Fruit fly (Drosophila melanogaster) whole organism, wandering third instar larva: Measurements from ENCODE around the gene Kdm3.

Experiments used
- Abd-B ChIP-seq: fragments of >200 bp; optimal IDR thresholded peaks from 2 replicates; lab custom pipeline; 2017; ENCODE audit warnings: missing biosample characterization, missing genetic modification characterization
- CrebA ChIP-seq: fragments of 200-800 bp; sonication (Bioruptor generic); optimal IDR thresholded peaks from 2 replicates; lab custom pipeline; 2016; ENCODE audit warnings: missing biosample characterization, mild to moderate bottlenecking, missing genetic modification characterization, borderline replicate concordance
- Mio ChIP-seq: sonication (Bioruptor generic); optimal IDR thresholded peaks from 2 replicates; lab custom pipeline; 2016; ENCODE audit warnings: missing biosample characterization, missing genetic modification characterization
- Myc ChIP-seq: fragments of >200 bp; optimal IDR thresholded peaks from 2 replicates; lab custom pipeline; 2017
- OdsH ChIP-seq: fragments of 200-800 bp; sonication (Bioruptor generic); optimal IDR thresholded peaks from 2 replicates; lab custom pipeline; 2016; ENCODE audit warnings: missing biosample characterization, mild to moderate bottlenecking, missing genetic modification characterization
- dsf ChIP-seq: sonication (Bioruptor generic); optimal IDR thresholded peaks from 2 replicates; lab custom pipeline; 2016; ENCODE audit warnings: missing biosample characterization, missing genetic modification characterization, borderline replicate concordance
- foxo ChIP-seq, 2 experiments: fragments of 200-800 bp; sonication (Bioruptor generic); optimal IDR thresholded peaks; 2 replicates in 1 of 2; 3 replicates in 1 of 2; lab custom pipeline; 2016 to 2017; ENCODE audit warnings: missing biosample characterization in 2 of 2, missing genetic modification characterization in 2 of 2
- h ChIP-seq: fragments of 200-800 bp; sonication (Bioruptor generic); optimal IDR thresholded peaks from 3 replicates; lab custom pipeline; 2016; ENCODE audit warnings: missing biosample characterization, mild to moderate bottlenecking, missing genetic modification characterization
- jim ChIP-seq: fragments of 175-275, 200-325 bp; sonication (Bioruptor generic); optimal IDR thresholded peaks from 2 replicates; lab custom pipeline; 2016; ENCODE audit warnings: missing biosample characterization, mild to moderate bottlenecking, missing genetic modification characterization
- lola ChIP-seq: fragments of >200 bp; optimal IDR thresholded peaks from 2 replicates; lab custom pipeline; 2017; ENCODE audit warnings: missing biosample characterization, missing genetic modification characterization
- pan ChIP-seq: fragments of >200 bp; optimal IDR thresholded peaks from 2 replicates; lab custom pipeline; 2017
- rgr ChIP-seq: fragments of 200-800 bp; sonication (Bioruptor generic); optimal IDR thresholded peaks from 3 replicates; lab custom pipeline; 2016; ENCODE audit warnings: missing biosample characterization, mild to moderate bottlenecking, missing genetic modification characterization
- sage ChIP-seq: fragments of 200-800 bp; sonication (Bioruptor generic); optimal IDR thresholded peaks from 2 replicates; lab custom pipeline; 2016; ENCODE audit warnings: missing biosample characterization, mild to moderate bottlenecking, missing genetic modification characterization

DNA sequence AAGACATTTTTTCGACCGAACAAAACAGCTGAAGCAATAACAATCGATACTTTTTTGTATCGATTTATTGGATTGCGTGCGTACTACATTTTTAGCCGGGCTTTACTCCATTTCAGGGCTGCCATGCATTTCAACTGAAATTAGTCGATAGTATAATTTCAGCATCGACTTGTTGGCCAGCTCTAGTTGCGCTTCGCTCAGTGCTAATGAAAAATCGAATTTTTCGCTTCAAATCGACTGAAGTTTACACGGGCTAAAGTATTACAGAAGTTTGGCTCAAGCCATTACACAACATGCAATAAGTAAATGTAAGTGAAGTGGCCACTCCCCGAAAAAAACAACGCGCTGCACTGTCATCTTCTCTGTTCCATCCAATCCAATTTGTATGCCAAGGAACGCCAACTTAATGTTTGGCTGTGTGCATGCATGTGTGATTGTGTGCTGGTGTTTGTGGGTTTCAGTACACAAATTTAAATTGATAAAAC lies at the start of gene Kdm3, which contains the start of the genes mRpL47 and CG8176:
- TF ChIP-seq CrebA (GFP tag; lab: Kevin White, UChicago) (no peak), sage (no peak), foxo (GFP tag; optimal IDR thresholded peaks at IDR 0.05; lab: Kevin White, UChicago) (peak in 1 of 2 experiments; percentile 51), Abd-B (GFP tag; lab: Kevin White, UChicago) (no peak), OdsH (GFP tag; lab: Kevin White, UChicago) (peak; percentile 21), h (GFP tag; lab: Kevin White, UChicago) (peak; percentile 66), rgr (peak; percentile 50), lola (GFP tag; lab: Kevin White, UChicago) (no peak), jim (peak; percentile 66), Myc (no peak), pan (lab: Kevin White, UChicago) (no peak), Mio (no peak), dsf (GFP tag; lab: Kevin White, UChicago) (peak; percentile 28)
